Fruit fly (Drosophila melanogaster) whole organism, embryonic: ENCODE results near the gene qless.

Experiments
- CG10431 ChIP-seq: fragments of 200-800 bp; sonication (Bioruptor generic); optimal IDR thresholded peaks from 3 replicates; lab custom pipeline; 2018; ENCODE audit warnings: missing biosample characterization, mild to moderate bottlenecking, missing genetic modification characterization
- CG12942 ChIP-seq: fragments of 200-800 bp; sonication (Bioruptor generic); optimal IDR thresholded peaks from 3 replicates; lab custom pipeline; 2016; ENCODE audit warnings: missing biosample characterization, missing genetic modification characterization
- CG14667 ChIP-seq: fragments of 200-800 bp; sonication (Bioruptor generic); IDR thresholded peaks from 2 replicates; pipeline ENCODE4 v1.3.6; 2022; ENCODE audit warnings: missing biosample characterization, missing genetic modification characterization
- CG14965 ChIP-seq: fragments of 200-800 bp; sonication (Bioruptor generic); optimal IDR thresholded peaks from 2 replicates; lab custom pipeline; 2016; ENCODE audit warnings: missing biosample characterization, missing genetic modification characterization, borderline replicate concordance
- CG15073 ChIP-seq: fragments of 200-800 bp; sonication (Bioruptor generic); optimal IDR thresholded peaks from 2 replicates; lab custom pipeline; 2016; ENCODE audit warnings: missing biosample characterization, missing genetic modification characterization
- CG18599 ChIP-seq: fragments of 200-800 bp; sonication (Bioruptor generic); optimal IDR thresholded peaks from 3 replicates; lab custom pipeline; 2017; ENCODE audit warnings: missing biosample characterization, missing genetic modification characterization, mild to moderate bottlenecking, moderate library complexity, missing genetic modification reagents
- CG2120 ChIP-seq: fragments of 200-800 bp; sonication (Bioruptor generic); optimal IDR thresholded peaks from 3 replicates; lab custom pipeline; 2016; ENCODE audit warnings: missing biosample characterization, missing genetic modification characterization
- CG3065 ChIP-seq: fragments of 200-800 bp; sonication (Bioruptor generic); optimal IDR thresholded peaks from 2 replicates; lab custom pipeline; 2016; ENCODE audit warnings: missing biosample characterization, missing genetic modification characterization
- CG31365 ChIP-seq: fragments of 200-800 bp; sonication (Bioruptor generic); optimal IDR thresholded peaks from 2 replicates; lab custom pipeline; 2018; ENCODE audit warnings: missing biosample characterization, mild to moderate bottlenecking, missing genetic modification characterization
- CG34422 ChIP-seq: fragments of 200-800 bp; sonication (Bioruptor generic); IDR thresholded peaks from 3 replicates; pipeline ENCODE4 v1.3.6; 2022; ENCODE audit warnings: missing biosample characterization, missing genetic modification characterization
- CG4854 ChIP-seq: fragments of 200-800 bp; sonication (Bioruptor generic); optimal IDR thresholded peaks from 2 replicates; lab custom pipeline; 2016; ENCODE audit warnings: missing biosample characterization, missing genetic modification characterization, inconsistent platforms
- CG6175 ChIP-seq: fragments of 200-800 bp; sonication (Bioruptor generic); IDR thresholded peaks from 3 replicates; pipeline ENCODE4 v1.3.6; 2022; ENCODE audit warnings: missing biosample characterization, missing genetic modification characterization
- CG6813 ChIP-seq: fragments of 200-800 bp; sonication (Bioruptor generic); optimal IDR thresholded peaks from 2 replicates; lab custom pipeline; 2017; ENCODE audit warnings: missing biosample characterization, missing genetic modification characterization, mild to moderate bottlenecking, moderate library complexity, missing genetic modification reagents
- CG6854 ChIP-seq: fragments of 200-800 bp; sonication (Bioruptor generic); optimal IDR thresholded peaks from 3 replicates; lab custom pipeline; 2017; ENCODE audit warnings: missing biosample characterization, mild to moderate bottlenecking, missing genetic modification characterization
- CG7786 ChIP-seq: fragments of 200-800 bp; sonication (Bioruptor generic); optimal IDR thresholded peaks from 2 replicates; lab custom pipeline; 2016; ENCODE audit warnings: missing biosample characterization, missing genetic modification characterization
- CG7987 ChIP-seq: fragments of 200-800 bp; sonication (Bioruptor generic); optimal IDR thresholded peaks from 2 replicates; lab custom pipeline; 2018; ENCODE audit warnings: missing biosample characterization, mild to moderate bottlenecking, missing genetic modification characterization, moderate library complexity
- CG8765 ChIP-seq: fragments of 200-800 bp; sonication (Bioruptor generic); IDR thresholded peaks from 2 replicates; pipeline ENCODE4 v1.3.6; 2022; ENCODE audit warnings: missing biosample characterization, missing genetic modification characterization
- Camta ChIP-seq: fragments of 200-800 bp; sonication (Bioruptor generic); optimal IDR thresholded peaks from 2 replicates; lab custom pipeline; 2016; ENCODE audit warnings: missing biosample characterization, missing genetic modification characterization
- Doc2 ChIP-seq: fragments of 200-800 bp; sonication (Bioruptor generic); IDR thresholded peaks from 2 replicates; pipeline ENCODE4 v1.3.6; 2022; ENCODE audit warnings: missing biosample characterization, missing genetic modification characterization
- Dref ChIP-seq: fragments of 200-800 bp; sonication (Bioruptor generic); IDR thresholded peaks from 2 replicates; pipeline ENCODE4 v1.3.6; 2022; ENCODE audit warnings: missing biosample characterization, missing genetic modification characterization
- Drgx ChIP-seq: fragments of 200-800 bp; sonication (Bioruptor generic); IDR thresholded peaks from 2 replicates; pipeline ENCODE4 v1.3.6; 2022; ENCODE audit warnings: missing biosample characterization, missing genetic modification characterization
- H15 ChIP-seq: fragments of 200-800 bp; sonication (Bioruptor generic); IDR thresholded peaks from 3 replicates; pipeline ENCODE4 v1.3.6; 2022; ENCODE audit warnings: missing biosample characterization, missing genetic modification characterization
- Hey ChIP-seq: fragments of 200-800 bp; sonication (Bioruptor generic); optimal IDR thresholded peaks from 3 replicates; lab custom pipeline; 2018; ENCODE audit warnings: missing biosample characterization, mild to moderate bottlenecking, missing genetic modification characterization
- HmgZ ChIP-seq: fragments of 200-800 bp; sonication (Bioruptor generic); optimal IDR thresholded peaks from 2 replicates; lab custom pipeline; 2018; ENCODE audit warnings: missing biosample characterization, mild to moderate bottlenecking, missing genetic modification characterization
- Jarid2 ChIP-seq: fragments of 200-800 bp; sonication (Bioruptor generic); optimal IDR thresholded peaks from 3 replicates; lab custom pipeline; 2017; ENCODE audit warnings: mild to moderate bottlenecking, missing biosample characterization, missing genetic modification reagents, missing genetic modification characterization
- Lim3 ChIP-seq: fragments of 200-800 bp; sonication (Bioruptor generic); IDR thresholded peaks from 2 replicates; pipeline ENCODE4 v1.3.6; 2022; ENCODE audit warnings: missing biosample characterization, missing genetic modification characterization
- Max ChIP-seq: fragments of 200-800 bp; sonication (Bioruptor generic); optimal IDR thresholded peaks from 2 replicates; lab custom pipeline; 2016; ENCODE audit warnings: missing biosample characterization, mild to moderate bottlenecking, missing genetic modification characterization
- Med ChIP-seq: fragments of 200-800 bp; sonication (Bioruptor generic); peaks from one replicate; lab custom pipeline; 2016; ENCODE audit warnings: missing biosample characterization, missing genetic modification characterization, mild to moderate bottlenecking, inconsistent platforms, moderate library complexity
- NC2β ChIP-seq: fragments of 200-800 bp; sonication (Bioruptor generic); optimal IDR thresholded peaks from 2 replicates; lab custom pipeline; 2016; ENCODE audit warnings: missing biosample characterization, missing genetic modification characterization
- NK7.1 ChIP-seq: fragments of 200-800 bp; sonication (Bioruptor generic); optimal IDR thresholded peaks from 3 replicates; lab custom pipeline; 2016; ENCODE audit warnings: missing biosample characterization, missing genetic modification characterization
- Oli ChIP-seq: fragments of 200-800 bp; sonication (Bioruptor generic); optimal IDR thresholded peaks from 2 replicates; lab custom pipeline; 2018; ENCODE audit warnings: missing biosample characterization, mild to moderate bottlenecking, missing genetic modification characterization, moderate library complexity
- Ravus ChIP-seq: fragments of 200-800 bp; sonication (Bioruptor generic); IDR thresholded peaks from 2 replicates; pipeline ENCODE4 v1.3.6; 2022; ENCODE audit warnings: missing biosample characterization, missing genetic modification characterization
- Stat92E ChIP-seq, 3 experiments: fragments of >200 bp in 2 of 3; fragments of 200-800 bp in 1 of 3; sonication (Bioruptor generic) in 1 of 3; optimal IDR thresholded peaks; 2 replicates each; lab custom pipeline; 2017 to 2019; ENCODE audit warnings: missing biosample characterization in 3 of 3, missing genetic modification characterization in 3 of 3, mild to moderate bottlenecking in 1 of 3, moderate library complexity in 1 of 3
- Xrp1 ChIP-seq: fragments of 200-800 bp; sonication (Bioruptor generic); IDR thresholded peaks from 2 replicates; pipeline ENCODE4 v1.3.6; 2022; ENCODE audit warnings: missing biosample characterization, missing genetic modification characterization
- aop ChIP-seq: fragments of 200-800 bp; sonication (Bioruptor generic); IDR thresholded peaks from 2 replicates; pipeline ENCODE4 v1.3.6; 2022; ENCODE audit warnings: missing biosample characterization, missing genetic modification characterization
- az2 ChIP-seq: fragments of 200-800 bp; sonication (Bioruptor generic); optimal IDR thresholded peaks from 3 replicates; lab custom pipeline; 2016; ENCODE audit warnings: missing biosample characterization, missing genetic modification characterization
- bcd ChIP-seq: fragments of 200-800 bp; sonication (Bioruptor generic); optimal IDR thresholded peaks from 2 replicates; lab custom pipeline; 2017; ENCODE audit warnings: missing biosample characterization, mild to moderate bottlenecking, missing genetic modification characterization
- btn ChIP-seq: fragments of 200-800 bp; sonication (Bioruptor generic); optimal IDR thresholded peaks from 2 replicates; lab custom pipeline; 2016; ENCODE audit warnings: missing biosample characterization, missing genetic modification characterization
- ewg ChIP-seq: fragments of 200-800 bp; sonication (Bioruptor generic); optimal IDR thresholded peaks from 3 replicates; lab custom pipeline; 2017; ENCODE audit warnings: mild to moderate bottlenecking, missing biosample characterization, missing genetic modification reagents, missing genetic modification characterization
- lab ChIP-seq: fragments of 200-800 bp; sonication (Bioruptor generic); optimal IDR thresholded peaks from 3 replicates; lab custom pipeline; 2017; ENCODE audit warnings: missing biosample characterization, missing genetic modification characterization, mild to moderate bottlenecking, moderate library complexity, missing genetic modification reagents
- mirr ChIP-seq: fragments of 200-800 bp; sonication (Bioruptor generic); optimal IDR thresholded peaks from 3 replicates; lab custom pipeline; 2018; ENCODE audit warnings: missing biosample characterization, mild to moderate bottlenecking, missing genetic modification characterization
- org-1 ChIP-seq: fragments of 200-800 bp; sonication (Bioruptor generic); optimal IDR thresholded peaks from 2 replicates; lab custom pipeline; 2017; ENCODE audit warnings: missing biosample characterization, missing genetic modification characterization
- prd ChIP-seq, 3 experiments: fragments of >200 bp in 2 of 3; fragments of 200-800 bp in 1 of 3; sonication (Bioruptor generic) in 1 of 3; optimal IDR thresholded peaks in 2 of 3; IDR thresholded peaks in 1 of 3; 2 replicates in 2 of 3; 3 replicates in 1 of 3; pipeline versions ENCODE4 v1.3.6 to Lab custom; 2017 to 2022; ENCODE audit warnings: missing biosample characterization in 1 of 3, missing genetic modification characterization in 1 of 3
- scrt ChIP-seq: fragments of 200-800 bp; sonication (Bioruptor generic); optimal IDR thresholded peaks from 2 replicates; lab custom pipeline; 2018; ENCODE audit warnings: missing biosample characterization, mild to moderate bottlenecking, missing genetic modification characterization, moderate library complexity
- sug ChIP-seq: fragments of 200-800 bp; optimal IDR thresholded peaks from 2 replicates; lab custom pipeline; 2019; ENCODE audit warnings: missing biosample characterization, mild to moderate bottlenecking, missing genetic modification characterization, moderate library complexity
- tin ChIP-seq: fragments of 200-800 bp; sonication (Bioruptor generic); optimal IDR thresholded peaks from 3 replicates; lab custom pipeline; 2016; ENCODE audit warnings: missing biosample characterization, missing genetic modification characterization
- trem ChIP-seq: fragments of 200-800 bp; optimal IDR thresholded peaks from 3 replicates; lab custom pipeline; 2019; ENCODE audit warnings: missing biosample characterization, mild to moderate bottlenecking, missing genetic modification characterization, moderate library complexity
- zen ChIP-seq: fragments of 200-800 bp; sonication (Bioruptor generic); optimal IDR thresholded peaks from 3 replicates; lab custom pipeline; 2018; ENCODE audit warnings: missing biosample characterization, mild to moderate bottlenecking, missing genetic modification characterization, moderate library complexity

The qless gene

DNA sequence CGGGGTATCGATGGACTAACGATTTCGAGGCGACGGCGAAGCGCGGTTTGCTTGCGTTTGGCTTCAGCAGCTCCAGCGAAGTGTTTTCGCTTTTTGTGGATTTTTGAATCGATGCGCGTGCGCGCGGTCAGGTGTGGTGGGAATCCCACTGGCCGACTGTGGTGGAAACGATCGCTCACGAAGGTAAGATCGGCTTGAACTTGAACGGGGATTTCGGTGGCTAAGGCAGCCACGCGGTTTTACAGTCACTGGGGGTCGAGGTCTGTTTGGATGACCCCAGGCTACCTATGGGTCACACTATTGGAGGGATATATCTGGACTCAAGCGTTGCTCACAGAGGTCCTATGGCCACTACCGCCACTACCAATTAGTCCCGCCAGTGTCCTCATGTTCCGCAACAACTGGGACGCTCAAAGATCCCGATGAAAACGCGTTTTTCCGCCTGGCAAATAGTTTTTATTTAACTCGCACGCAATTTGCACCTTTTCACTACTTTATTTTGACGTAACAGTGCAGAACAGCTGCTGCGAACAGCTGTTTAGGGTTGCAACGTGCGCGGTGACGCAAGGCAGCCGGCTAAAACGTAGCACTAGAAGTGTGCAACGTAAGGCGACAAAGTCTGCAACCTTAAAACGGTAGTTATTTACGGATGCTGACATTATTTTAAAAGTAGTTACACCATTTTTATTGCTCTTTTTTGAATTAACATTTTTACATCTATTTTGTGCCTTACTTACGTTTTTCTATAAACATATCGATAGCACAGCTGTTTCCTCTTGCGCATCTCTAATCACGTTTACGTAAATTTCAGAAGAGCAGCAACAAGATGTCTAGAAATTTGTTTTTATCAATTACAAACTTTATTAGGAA lies at the start of gene qless, which contains the start of gene mRpL32 (continued):
- TF ChIP-seq bcd (GFP tag; lab: Kevin White, UChicago) (peak; percentile 41), trem (tag; lab: Kevin White, UChicago) (peak; percentile 52), CG7987 (GFP tag; lab: Kevin White, UChicago) (peak; percentile 25), Oli (tag; lab: Kevin White, UChicago) (no peak), prd (optimal IDR thresholded peaks at IDR 0.05; lab: Kevin White, UChicago) (no peak), prd (GFP tag; IDR thresholded peaks at IDR 0.05; lab: Robert Waterston, UW) (peak; percentile 94), Camta (GFP tag; lab: Kevin White, UChicago) (peak; percentile 58), lab (GFP tag; lab: Kevin White, UChicago) (no peak), Max (peak; percentile 76), CG3065 (GFP tag; lab: Kevin White, UChicago) (no peak), tin (GFP tag; lab: Kevin White, UChicago) (peak; percentile 82), Stat92E (GFP tag; optimal IDR thresholded peaks at IDR 0.05; lab: Kevin White, UChicago) (no peak), H15 (GFP tag; lab: Robert Waterston, UW) (peak; percentile 80), CG34422 (GFP tag; lab: Robert Waterston, UW) (peak; percentile 92), Ravus (no peak; the same call in 1 of the 2 replicates), Xrp1 (GFP tag; lab: Robert Waterston, UW) (peak; percentile 91), Drgx (peak; percentile 60), CG2120 (GFP tag; lab: Kevin White, UChicago) (peak; percentile 68), CG6813 (no peak), sug (tag; lab: Kevin White, UChicago) (peak; percentile 58), CG12942 (GFP tag; lab: Kevin White, UChicago) (no peak), CG7786 (GFP tag; lab: Kevin White, UChicago) (no peak), CG15073 (GFP tag; lab: Kevin White, UChicago) (no peak), NC2β (peak; percentile 25), Jarid2 (no peak), CG6854 (GFP tag; lab: Kevin White, UChicago) (no peak), NK7.1 (GFP tag; lab: Kevin White, UChicago) (no peak), az2 (GFP tag; lab: Kevin White, UChicago) (peak; percentile 34), CG31365 (no peak), CG8765 (GFP tag; lab: Robert Waterston, UW) (peak; percentile 69), HmgZ (tag; lab: Kevin White, UChicago) (peak; percentile 7), CG4854 (GFP tag; lab: Kevin White, UChicago) (peak; percentile 48), Hey (tag; lab: Kevin White, UChicago) (no peak), Med (GFP tag; lab: Kevin White, UChicago) (peak; percentile 94), btn (GFP tag; lab: Kevin White, UChicago) (peak; percentile 44), scrt (GFP tag; lab: Kevin White, UChicago) (peak; percentile 80), aop (GFP tag; lab: Robert Waterston, UW) (no peak), org-1 (GFP tag; lab: Kevin White, UChicago) (no peak), CG10431 (GFP tag; lab: Kevin White, UChicago) (no peak), CG18599 (peak; percentile 55), Lim3 (GFP tag; lab: Robert Waterston, UW) (no peak), CG14667 (GFP tag; lab: Robert Waterston, UW) (peak; percentile 22; the same call in 1 of the 2 replicates), CG6175 (GFP tag; lab: Robert Waterston, UW) (no peak), Doc2 (GFP tag; lab: Robert Waterston, UW) (no peak), zen (tag; lab: Kevin White, UChicago) (peak; percentile 51), mirr (GFP tag; lab: Kevin White, UChicago) (peak; percentile 14), ewg (peak; percentile 19), CG14965 (GFP tag; lab: Kevin White, UChicago) (no peak), Dref (GFP tag; lab: Robert Waterston, UW) (peak; percentile 59)
